Worm (Caenorhabditis elegans) whole organism, young adult: ENCODE data around the gene syx-6.

Source experiments
- B0336.3 ChIP-seq: fragments of 200-800 bp; sonication (Bioruptor generic); IDR thresholded peaks from 2 replicates; pipeline ENCODE4 v1.3.6; 2022; ENCODE audit warnings: missing genetic modification characterization, missing compliant biosample characterization
- C17E4.6 ChIP-seq: fragments of 200-800 bp; sonication (Bioruptor generic); IDR thresholded peaks from 2 replicates; pipeline ENCODE4 v1.3.6; 2022; ENCODE audit warnings: missing genetic modification reagents, missing genetic modification characterization, missing compliant biosample characterization
- F37B4.10 ChIP-seq: fragments of 200-800 bp; sonication (Bioruptor generic); IDR thresholded peaks from 2 replicates; pipeline ENCODE4 v1.3.6; 2022; ENCODE audit warnings: missing genetic modification characterization, missing compliant biosample characterization
- F55B11.4 ChIP-seq: sonication (generic microtip); optimal IDR thresholded peaks from 2 replicates; lab custom pipeline; 2016; ENCODE audit warnings: missing compliant biosample characterization, missing genetic modification characterization, borderline replicate concordance; ENCODE audit not compliant: insufficient read depth
- aptf-2 ChIP-seq: fragments of 200-800 bp; sonication (Bioruptor generic); conservative IDR thresholded peaks from 2 replicates; pipeline ENCODE4 v1.3.6; 2022; ENCODE audit warnings: missing genetic modification reagents, missing genetic modification characterization, missing compliant biosample characterization
- bed-2 ChIP-seq: fragments of 200-800 bp; sonication (Bioruptor generic); IDR thresholded peaks from 2 replicates; pipeline ENCODE4 v1.3.6; 2022; ENCODE audit warnings: missing genetic modification reagents, missing genetic modification characterization, missing compliant biosample characterization
- cebp-1 ChIP-seq, 2 experiments: fragments of 200-800 bp in 1 of 2; sonication (Bioruptor generic) in 1 of 2; sonication (generic microtip) in 1 of 2; IDR thresholded peaks in 1 of 2; optimal IDR thresholded peaks in 1 of 2; 2 replicates each; pipeline versions ENCODE4 v1.3.6 to Lab custom; 2017 to 2022; ENCODE audit warnings: missing compliant biosample characterization in 2 of 2, missing genetic modification characterization in 2 of 2, mild to moderate bottlenecking in 1 of 2, missing genetic modification reagents in 1 of 2, moderate library complexity in 1 of 2
- ceh-58 ChIP-seq: fragments of 200-800 bp; sonication (Bioruptor generic); IDR thresholded peaks from 2 replicates; pipeline ENCODE4 v1.3.6; 2022; ENCODE audit warnings: missing genetic modification characterization, missing compliant biosample characterization
- egl-44 ChIP-seq: fragments of 200-800 bp; sonication (Bioruptor generic); IDR thresholded peaks from 2 replicates; pipeline ENCODE4 v1.3.6; 2022; ENCODE audit warnings: missing genetic modification reagents, missing genetic modification characterization, missing compliant biosample characterization
- hlh-12 ChIP-seq: sonication (generic microtip); optimal IDR thresholded peaks from 2 replicates; lab custom pipeline; 2016; ENCODE audit warnings: missing genetic modification characterization, missing compliant biosample characterization
- lin-40 ChIP-seq: sonication (generic microtip); optimal IDR thresholded peaks from 2 replicates; lab custom pipeline; 2016; ENCODE audit warnings: missing genetic modification characterization, mild to moderate bottlenecking, missing compliant biosample characterization, missing genotype, missing genetic modification reagents
- madf-6 ChIP-seq: fragments of 200-800 bp; sonication (Bioruptor generic); IDR thresholded peaks from 2 replicates; pipeline ENCODE4 v1.3.6; 2022; ENCODE audit warnings: missing genetic modification reagents, missing genetic modification characterization, missing compliant biosample characterization
- nhr-179 ChIP-seq: sonication (generic microtip); optimal IDR thresholded peaks from 2 replicates; lab custom pipeline; 2016; ENCODE audit warnings: mild to moderate bottlenecking, missing genetic modification characterization, missing compliant biosample characterization
- pha-4 ChIP-seq: fragments of 150-350 bp; sonication (generic microtip); optimal IDR thresholded peaks from 2 replicates; lab custom pipeline; 2014; ENCODE audit warnings: missing biosample characterization, missing genetic modification reagents, missing genetic modification characterization
- repo-1 ChIP-seq: sonication (generic microtip); optimal IDR thresholded peaks from 2 replicates; lab custom pipeline; 2017; ENCODE audit warnings: mild to moderate bottlenecking, missing genetic modification characterization, missing compliant biosample characterization
- rpc-1 ChIP-seq, 2 experiments: fragments of 150-350 bp in 1 of 2; sonication (generic microtip) in 1 of 2; optimal IDR thresholded peaks; 2 replicates each; lab custom pipeline; 2014 to 2018; ENCODE audit warnings: missing biosample characterization in 1 of 2, missing genetic modification characterization in 1 of 2, missing genetic modification reagents in 1 of 2, missing genotype in 1 of 2
- sdz-38 ChIP-seq: sonication (generic microtip); optimal IDR thresholded peaks from 2 replicates; lab custom pipeline; 2016; ENCODE audit warnings: missing genotype, missing genetic modification characterization, missing compliant biosample characterization
- sea-2 ChIP-seq: fragments of 200-800 bp; sonication (Bioruptor generic); IDR thresholded peaks from 2 replicates; pipeline ENCODE4 v1.3.6; 2022; ENCODE audit warnings: missing genetic modification characterization, missing compliant biosample characterization
- snpc-1.3 ChIP-seq: sonication (generic microtip); optimal IDR thresholded peaks from 2 replicates; lab custom pipeline; 2017; ENCODE audit warnings: missing genetic modification characterization, mild to moderate bottlenecking, missing compliant biosample characterization, antibody characterized with exemption, moderate library complexity, missing genotype, missing genetic modification reagents; ENCODE audit not compliant: insufficient read depth
- snpc-3.4 ChIP-seq: sonication (generic microtip); optimal IDR thresholded peaks from 2 replicates; lab custom pipeline; 2017; ENCODE audit warnings: missing genetic modification characterization, mild to moderate bottlenecking, missing compliant biosample characterization, antibody characterized with exemption, moderate library complexity, missing genotype, missing genetic modification reagents
- tbp1 ChIP-seq: fragments of 200-800 bp; sonication (Bioruptor generic); optimal IDR thresholded peaks from 2 replicates; lab custom pipeline; 2018; ENCODE audit warnings: mild to moderate bottlenecking, missing genetic modification characterization, missing compliant biosample characterization
- zim-3 ChIP-seq: sonication (generic microtip); optimal IDR thresholded peaks from 2 replicates; lab custom pipeline; 2017; ENCODE audit warnings: mild to moderate bottlenecking, missing genetic modification characterization, moderate library complexity, missing compliant biosample characterization
- ztf-26 ChIP-seq: sonication (generic microtip); optimal IDR thresholded peaks from 2 replicates; lab custom pipeline; 2017; ENCODE audit warnings: missing genetic modification characterization, missing compliant biosample characterization
- ztf-28 ChIP-seq: fragments of 200-800 bp; sonication (Bioruptor generic); IDR thresholded peaks from 2 replicates; pipeline ENCODE4 v1.3.6; 2022; ENCODE audit warnings: missing genetic modification reagents, missing genetic modification characterization, missing compliant biosample characterization

The syx-6 gene

ce11 chrX:3204778-3205177 is 40.5 kb downstream of the syx-6 start, which contains the start of gene F28B4.1:
F28B4.1 (plus strand) TSS chrX:3205078.
- no peak for TF ChIP-seq ztf-26
- no peak for TF ChIP-seq madf-6
- TF ChIP-seq ceh-58 (GFP tag; lab: Robert Waterston, UW) = no peak
- no peak for TF ChIP-seq F37B4.10 (GFP tag; lab: Robert Waterston, UW)
- TF ChIP-seq cebp-1 (GFP tag; IDR thresholded peaks at IDR 0.05; lab: Robert Waterston, UW) = no peak
- TF ChIP-seq cebp-1 (tag; optimal IDR thresholded peaks at IDR 0.05; lab: Kevin White, UChicago) = no peak
- no peak for TF ChIP-seq tbp1 (GFP tag; lab: Kevin White, UChicago)
- TF ChIP-seq lin-40 (tag; lab: Kevin White, UChicago) = no peak
- TF ChIP-seq rpc-1 (optimal IDR thresholded peaks at IDR 0.05; lab: Kevin White, UChicago) = no peak
- no peak for TF ChIP-seq rpc-1 (tag; optimal IDR thresholded peaks at IDR 0.05; lab: Kevin White, UChicago)
- TF ChIP-seq snpc-1.3 = no peak
- no peak for TF ChIP-seq snpc-3.4 (tag; lab: Kevin White, UChicago)
- no peak for TF ChIP-seq repo-1 (tag; lab: Kevin White, UChicago)
- no peak for TF ChIP-seq hlh-12 (tag; lab: Kevin White, UChicago)
- no peak for TF ChIP-seq B0336.3 (GFP tag; lab: Robert Waterston, UW)
- TF ChIP-seq ztf-28 (GFP tag; lab: Robert Waterston, UW) = no peak
- no peak for TF ChIP-seq sea-2 (GFP tag; lab: Robert Waterston, UW)
- TF ChIP-seq bed-2 (GFP tag; lab: Robert Waterston, UW) = no peak
- no peak for TF ChIP-seq pha-4 (tag; lab: Kevin White, UChicago)
- TF ChIP-seq, all 124 proteins: peak for 0

- TF ChIP-seq aptf-2 (GFP tag; lab: Robert Waterston, UW) (no peak), F55B11.4 (tag; lab: Kevin White, UChicago) (no peak), sdz-38 (tag; lab: Kevin White, UChicago) (no peak), C17E4.6 (GFP tag; lab: Robert Waterston, UW) (no peak), egl-44 (GFP tag; lab: Robert Waterston, UW) (no peak), zim-3 (tag; lab: Kevin White, UChicago) (no peak), nhr-179 (no peak)
Measured at ce11 chrX:3209523-3209922, 45.2 kb downstream of the syx-6 start, which contains the start of gene F28B4.4. F28B4.4 (minus strand) TSS chrX:3209623.
